Worm (Caenorhabditis elegans) whole organism, L4/young adult: ENCODE results near the gene F49E12.7.
"Not testable (repeated sequence)": the region's sequence is repeated elsewhere in the genome, so short reads cannot be mapped to it uniquely, and the experiment has no call there.

Experiments
- W03F9.2 ChIP-seq: fragments of 150-350 bp; optimal IDR thresholded peaks from 2 replicates; lab custom pipeline; 2014; ENCODE audit warnings: missing biosample characterization, missing genetic modification characterization
- dao-5 ChIP-seq: sonication (generic microtip); optimal IDR thresholded peaks from 2 replicates; lab custom pipeline; 2016; ENCODE audit warnings: missing genotype, missing genetic modification characterization, moderate library complexity, missing compliant biosample characterization
- him-1 ChIP-seq: sonication (generic microtip); optimal IDR thresholded peaks from 2 replicates; lab custom pipeline; 2016; ENCODE audit warnings: missing genotype, missing genetic modification reagents, missing genetic modification characterization, missing compliant biosample characterization

The F49E12.7 gene

ce11 chrII:8420775-8421388 is 24.9 kb upstream of the F49E12.7 start:
- no peak for TF ChIP-seq him-1
- TF ChIP-seq dao-5 (tag; lab: Kevin White, UChicago) = no peak
- no peak for TF ChIP-seq W03F9.2

DNA sequence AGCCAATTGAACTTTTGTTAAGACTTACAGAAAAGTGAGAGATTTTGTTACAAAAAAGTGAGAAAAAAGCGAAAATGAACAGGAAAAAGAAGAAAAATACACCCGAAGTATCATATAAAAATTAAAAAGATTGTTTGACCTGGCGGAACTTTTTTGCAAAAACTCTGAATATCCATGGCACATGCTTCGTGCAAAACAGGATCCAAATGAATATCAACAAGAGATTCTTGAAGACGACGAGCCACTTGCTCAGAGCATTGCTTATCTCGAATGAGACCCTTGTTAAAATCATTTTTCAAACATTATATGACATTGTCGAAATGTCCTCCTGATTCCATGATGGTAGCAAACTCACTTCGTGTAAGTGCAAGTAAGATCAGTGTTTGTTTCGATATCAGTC is 23.9 kb upstream of the F49E12.7 start, which contains the start of gene F14E5.8:
TSS of gene F14E5.8 (plus strand) at position 301 of the 400 bp plus-strand sequence.
- not testable (repeated sequence) for TF ChIP-seq dao-5 (tag; lab: Kevin White, UChicago); W03F9.2; him-1

ce11 chrII:8419015-8419414 is 23.1 kb upstream of the F49E12.7 start:
- TF ChIP-seq dao-5 (tag; lab: Kevin White, UChicago) (no peak), W03F9.2 (no peak), him-1 (no peak)

DNA sequence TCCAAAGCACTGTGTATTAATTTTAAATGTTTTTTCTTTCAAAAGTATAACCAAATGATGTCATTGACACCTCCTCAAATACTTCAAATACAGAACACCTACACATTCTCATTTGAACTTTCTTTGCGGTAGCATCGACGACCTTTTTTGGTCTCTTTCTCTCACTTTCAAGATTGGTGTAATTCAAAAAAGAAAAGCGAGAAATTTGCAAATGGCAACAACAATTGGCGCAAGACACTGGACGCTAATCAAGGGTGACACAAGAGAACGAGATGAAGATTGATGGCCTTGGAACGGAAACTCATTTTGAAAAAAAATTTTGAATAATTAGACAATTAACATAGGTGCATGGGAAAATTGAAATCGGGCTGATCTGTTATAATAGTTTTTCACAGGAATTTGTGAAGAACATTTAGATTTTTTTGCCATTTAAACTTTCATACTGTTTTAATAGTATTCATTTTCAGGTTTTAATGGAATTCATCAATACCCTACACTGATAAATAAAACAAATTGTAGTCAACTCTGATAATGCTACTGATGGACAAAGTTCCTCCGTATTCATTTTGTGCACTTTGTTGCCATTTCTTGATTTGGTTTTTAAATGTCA is 21.2 kb upstream of the F49E12.7 start, which contains the start of gene fdgt-2:
TSS of gene fdgt-2 (plus strand) at position 560 of the 610 bp plus-strand sequence.
- TF ChIP-seq him-1 (no peak), W03F9.2 (no peak), dao-5 (tag; lab: Kevin White, UChicago) (no peak)

DNA sequence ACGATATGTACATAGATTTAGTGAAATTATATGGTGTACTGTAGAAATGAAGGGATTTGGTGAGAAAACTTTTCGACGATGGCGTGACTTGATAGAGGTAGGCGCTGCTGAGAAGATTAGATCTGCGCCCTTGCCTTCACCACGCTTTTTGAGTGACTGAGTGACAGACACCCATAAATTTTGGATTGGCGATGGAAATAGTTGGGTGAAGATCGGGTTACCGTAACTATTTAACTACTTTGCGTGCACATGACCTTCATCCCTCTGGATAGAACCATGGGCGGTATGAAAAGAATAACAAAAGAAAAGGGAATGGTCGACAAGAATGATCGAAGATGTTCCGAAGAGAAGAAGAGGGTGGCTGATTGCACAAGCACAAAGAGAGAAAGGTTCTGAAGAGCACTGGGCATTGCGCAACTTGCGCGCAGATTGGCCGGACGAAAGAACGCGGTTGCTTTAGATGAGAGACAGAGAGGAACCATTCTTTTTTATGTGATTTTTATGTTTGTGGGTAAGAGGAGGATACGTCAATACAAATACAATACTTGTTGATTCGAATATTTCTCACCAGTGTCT is 19.6 kb upstream of the F49E12.7 start:
- no peak for TF ChIP-seq W03F9.2

DNA sequence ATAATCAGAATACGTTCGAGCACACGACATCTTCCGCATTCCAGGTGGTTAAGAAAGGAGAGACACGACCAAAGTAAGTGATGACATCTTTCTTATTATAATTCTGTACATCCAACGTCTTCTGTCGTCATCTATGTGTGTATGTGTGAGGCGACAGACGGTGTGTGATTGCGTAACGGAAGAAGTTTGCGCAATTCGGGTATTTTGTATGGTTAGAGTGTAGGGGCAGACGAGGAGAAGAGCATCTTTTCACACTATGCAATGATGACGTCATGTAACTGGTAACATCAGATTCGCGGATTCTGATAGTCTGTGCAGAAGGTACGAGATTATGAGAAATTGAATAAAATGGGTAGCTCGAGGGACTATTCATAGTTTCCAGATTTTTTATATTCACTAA is 19.1 kb upstream of the F49E12.7 start:
- TF ChIP-seq dao-5 (tag; lab: Kevin White, UChicago) (no peak), him-1 (no peak), W03F9.2 (no peak)

DNA sequence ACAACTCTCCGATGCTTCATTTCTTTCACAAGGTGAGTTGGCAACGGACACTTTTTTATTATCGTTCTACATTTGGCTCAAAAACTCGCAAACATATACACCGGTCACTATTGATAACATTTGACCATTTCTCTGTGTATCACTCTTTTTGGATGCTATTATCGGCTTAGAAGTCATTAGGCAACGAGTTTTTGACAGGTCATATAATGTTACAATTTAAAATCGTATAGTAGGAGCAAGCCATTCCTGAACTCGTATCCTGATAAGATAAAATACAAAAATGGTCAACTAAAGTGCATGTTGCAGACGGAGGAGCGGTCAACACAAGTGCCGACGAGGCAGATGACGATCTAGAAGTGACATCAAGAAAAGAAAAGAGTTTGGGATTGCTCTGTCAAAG is 17.0 kb upstream of the F49E12.7 start:
- TF ChIP-seq W03F9.2 (no peak), him-1 (no peak), dao-5 (tag; lab: Kevin White, UChicago) (no peak)

DNA sequence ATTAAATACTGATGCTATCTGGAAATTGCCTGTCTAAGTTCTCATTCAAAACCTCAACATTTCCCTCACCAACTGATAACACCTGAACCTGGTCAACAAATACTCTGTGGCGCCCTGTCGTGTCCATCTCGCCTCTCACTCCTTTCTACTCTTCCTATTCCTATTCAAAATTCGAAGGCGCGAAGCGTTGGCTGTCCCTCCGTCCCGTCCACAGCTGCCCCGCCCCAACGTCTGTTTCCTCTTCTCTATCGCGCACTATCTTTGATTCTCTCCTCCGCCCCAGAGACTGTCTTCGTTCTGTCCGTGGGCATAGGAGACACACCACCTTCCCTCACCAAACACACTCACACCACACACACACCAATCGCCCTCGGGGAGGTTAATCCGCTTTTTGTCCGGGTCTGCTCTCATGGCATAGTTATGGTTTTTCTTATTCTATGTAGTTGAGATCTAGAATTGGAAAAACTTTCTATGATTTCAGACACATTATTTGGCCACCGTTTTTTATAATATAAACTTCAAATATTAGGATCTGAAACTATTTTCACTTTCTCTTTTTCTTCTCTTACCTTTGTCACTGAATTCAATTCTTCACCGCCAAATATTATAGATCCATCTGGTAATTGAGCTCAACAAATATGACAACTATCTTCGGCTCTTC is 16.2 kb upstream of the F49E12.7 start, which contains the start of gene efl-3:
TSS of gene efl-3 (plus strand) at position 611 of the 661 bp plus-strand sequence.
- TF ChIP-seq W03F9.2 (no peak), him-1 (no peak), dao-5 (tag; lab: Kevin White, UChicago) (no peak)

DNA sequence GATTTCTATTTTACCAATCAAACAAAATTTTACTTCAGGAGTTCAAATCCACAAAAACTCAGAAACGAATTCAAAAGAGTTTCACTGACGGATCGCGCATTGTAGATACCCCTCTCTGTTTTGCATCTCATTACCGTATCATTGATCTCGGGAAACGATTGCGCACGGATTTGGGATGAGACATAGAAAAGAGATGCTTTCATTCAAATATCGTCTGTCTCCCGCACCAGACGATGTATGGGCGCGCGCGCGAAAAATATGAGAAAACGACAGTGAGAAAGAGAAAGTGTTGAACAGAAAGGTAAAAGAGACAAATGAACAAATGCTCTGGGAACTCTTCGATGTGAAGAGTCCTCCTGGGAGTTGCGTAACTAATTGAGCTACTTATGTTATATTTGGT is 15.1 kb upstream of the F49E12.7 start:
- TF ChIP-seq him-1 (no peak), W03F9.2 (no peak), dao-5 (tag; lab: Kevin White, UChicago) (no peak)

DNA sequence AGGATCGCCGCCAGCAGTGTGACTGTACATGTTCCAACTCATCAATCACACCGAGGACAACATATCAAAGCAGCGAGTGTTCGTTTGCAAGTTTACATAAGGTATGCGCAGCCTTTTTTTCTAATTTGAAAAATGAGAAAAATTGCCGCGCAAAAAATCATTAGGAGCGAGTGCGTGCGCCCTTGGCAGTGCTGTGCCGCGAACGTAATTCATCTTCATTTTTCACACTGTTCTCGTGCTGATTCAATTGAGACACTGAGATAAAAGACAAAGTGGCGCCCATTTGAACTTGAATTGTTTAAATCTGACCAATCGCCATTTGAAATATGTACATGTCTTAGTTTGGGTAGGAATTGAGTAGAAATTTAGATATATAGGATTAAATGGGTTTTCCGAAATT is 13.6 kb upstream of the F49E12.7 start:
- TF ChIP-seq him-1 (no peak), W03F9.2 (no peak), dao-5 (tag; lab: Kevin White, UChicago) (no peak)

DNA sequence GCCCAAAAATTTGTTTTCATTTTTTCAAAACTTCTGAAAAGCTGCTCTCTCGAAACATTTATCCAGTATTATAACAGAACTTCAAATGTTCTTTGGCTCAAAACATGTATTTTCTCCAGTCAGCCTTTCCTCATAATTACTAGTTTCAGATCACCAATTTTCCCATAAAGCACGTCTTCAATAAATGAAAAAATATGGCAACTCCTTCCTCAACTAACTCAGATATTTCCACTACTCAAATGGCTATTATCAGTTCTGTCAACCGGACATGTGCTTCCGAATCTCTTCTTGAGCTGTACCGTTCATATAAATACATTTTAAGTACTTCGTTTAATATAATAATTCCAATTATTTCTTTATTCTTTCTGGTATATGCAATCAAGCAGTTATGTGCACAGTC is 11.6 kb upstream of the F49E12.7 start, which contains the start of gene sra-13:
TSS of gene sra-13 (plus strand) at position 195 of the 400 bp plus-strand sequence.
- TF ChIP-seq him-1 (no peak), dao-5 (tag; lab: Kevin White, UChicago) (no peak), W03F9.2 (no peak)

DNA sequence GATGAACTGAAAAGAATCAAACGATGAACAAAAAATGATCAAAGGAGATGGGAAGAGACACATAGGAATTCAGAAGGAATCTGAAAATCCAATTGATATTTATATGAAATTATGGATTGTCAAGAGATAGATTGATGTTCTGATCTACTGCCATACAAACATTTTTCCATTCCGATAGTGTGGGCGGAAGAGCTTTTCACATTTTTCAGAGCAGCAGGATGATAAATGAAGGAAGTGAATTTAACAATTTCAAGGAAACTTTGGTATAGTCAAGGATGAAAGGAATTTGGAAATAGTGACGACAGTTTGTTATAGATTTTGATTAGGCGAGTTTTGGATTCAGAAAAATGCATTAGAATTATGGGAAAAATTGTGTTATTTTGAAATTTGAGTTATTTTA is 9.4 kb upstream of the F49E12.7 start, which contains the start of gene ubc-24:
TSS of gene ubc-24 (plus strand) at position 301 of the 400 bp plus-strand sequence.
- no peak for TF ChIP-seq dao-5 (tag; lab: Kevin White, UChicago)
- no peak for TF ChIP-seq W03F9.2
- no peak for TF ChIP-seq him-1

ce11 chrII:8404748-8405147 is 8.8 kb upstream of the F49E12.7 start, which contains the start of gene skpo-1:
Gene skpo-1, minus strand, starts transcription at chrII:8404848.
- TF ChIP-seq dao-5 (tag; lab: Kevin White, UChicago) (no peak), him-1 (no peak), W03F9.2 (no peak)

ce11 chrII:8399997-8400396 is 4.1 kb upstream of the F49E12.7 start:
- TF ChIP-seq him-1 = no peak
- TF ChIP-seq W03F9.2 = no peak
- TF ChIP-seq dao-5 (tag; lab: Kevin White, UChicago) = no peak
